Worm (Caenorhabditis elegans) whole organism, L1 larva: ENCODE data around the gene lex-1.

Experiments
- C16A3.4 ChIP-seq: fragments of 150-350 bp; optimal IDR thresholded peaks from 2 replicates; lab custom pipeline; 2014; ENCODE audit warnings: missing biosample characterization, missing genetic modification characterization
- F16B12.6 ChIP-seq: fragments of 150-350 bp; optimal IDR thresholded peaks from 2 replicates; lab custom pipeline; 2014; ENCODE audit warnings: missing biosample characterization, missing genetic modification characterization
- alr-1 ChIP-seq: fragments of 200-800 bp; sonication (Bioruptor generic); optimal IDR thresholded peaks from 2 replicates; lab custom pipeline; 2018; ENCODE audit warnings: borderline replicate concordance, mild to moderate bottlenecking, missing genetic modification characterization, missing compliant biosample characterization
- aly-2 ChIP-seq: fragments of 150-350 bp; optimal IDR thresholded peaks from 2 replicates; lab custom pipeline; 2014; ENCODE audit warnings: missing biosample characterization, missing genetic modification characterization
- ama-1 ChIP-seq: fragments of 150-350 bp; optimal IDR thresholded peaks from 2 replicates; lab custom pipeline; 2014
- blmp-1 ChIP-seq: fragments of 150-350 bp; optimal IDR thresholded peaks from 2 replicates; lab custom pipeline; 2014; ENCODE audit warnings: missing biosample characterization, missing genetic modification characterization
- ceh-82 ChIP-seq, 3 experiments: fragments of 150-350 bp in 1 of 3; sonication (generic microtip) in 2 of 3; optimal IDR thresholded peaks; 2 replicates each; lab custom pipeline; 2014 to 2017; ENCODE audit warnings: missing biosample characterization in 3 of 3, missing genetic modification characterization in 3 of 3
- ceh-90 ChIP-seq: sonication (generic microtip); optimal IDR thresholded peaks from 2 replicates; lab custom pipeline; 2016; ENCODE audit warnings: missing genetic modification characterization, missing compliant biosample characterization
- ces-1 ChIP-seq: fragments of 150-350 bp; optimal IDR thresholded peaks from 2 replicates; lab custom pipeline; 2014; ENCODE audit warnings: missing biosample characterization, missing genetic modification reagents, missing genetic modification characterization
- dpl-1 ChIP-seq, 3 experiments: fragments of 150-350 bp in 2 of 3; sonication (generic microtip) in 1 of 3; optimal IDR thresholded peaks; 2 replicates each; lab custom pipeline; 2014 to 2017; ENCODE audit warnings: missing biosample characterization in 3 of 3, missing genetic modification characterization in 3 of 3, missing genetic modification reagents in 3 of 3
- efl-1 ChIP-seq, 4 experiments: fragments of 150-350 bp; optimal IDR thresholded peaks in 3 of 4; peaks in 1 of 4; 1 replicate in 1 of 4; 2 replicates in 3 of 4; lab custom pipeline; 2014; ENCODE audit warnings: missing biosample characterization in 2 of 4, missing genetic modification characterization in 2 of 4, missing genetic modification reagents in 2 of 4
- ets-5 ChIP-seq: fragments of 200-800 bp; sonication (Bioruptor generic); IDR thresholded peaks from 2 replicates; pipeline ENCODE4 v1.3.6; 2022; ENCODE audit warnings: missing genetic modification characterization, missing compliant biosample characterization
- fkh-10 ChIP-seq: sonication (generic microtip); optimal IDR thresholded peaks from 2 replicates; lab custom pipeline; 2017; ENCODE audit warnings: missing biosample characterization, missing genetic modification reagents, missing genetic modification characterization
- fkh-4 ChIP-seq: sonication (generic microtip); optimal IDR thresholded peaks from 2 replicates; lab custom pipeline; 2016; ENCODE audit warnings: missing compliant biosample characterization, missing genetic modification characterization, borderline replicate concordance
- grh-1 ChIP-seq: fragments of 200-800 bp; sonication (Bioruptor generic); IDR thresholded peaks from 2 replicates; pipeline ENCODE4 v1.3.6; 2022; ENCODE audit warnings: missing genetic modification reagents, missing genetic modification characterization, missing compliant biosample characterization
- hlh-4 ChIP-seq: sonication (generic microtip); optimal IDR thresholded peaks from 2 replicates; lab custom pipeline; 2016; ENCODE audit warnings: mild to moderate bottlenecking, missing genetic modification characterization, missing compliant biosample characterization
- hpl-2 ChIP-seq: fragments of 150-350 bp; optimal IDR thresholded peaks from 2 replicates; lab custom pipeline; 2014; ENCODE audit warnings: missing biosample characterization, missing genetic modification reagents, missing genetic modification characterization
- irx-1 ChIP-seq: sonication (generic microtip); optimal IDR thresholded peaks from 2 replicates; lab custom pipeline; 2016; ENCODE audit warnings: missing genetic modification characterization, missing compliant biosample characterization
- lin-15B ChIP-seq: fragments of 150-350 bp; sonication (generic microtip); optimal IDR thresholded peaks from 3 replicates; lab custom pipeline; 2014; ENCODE audit warnings: missing biosample characterization, missing genetic modification characterization
- lin-35 ChIP-seq, 2 experiments: fragments of 150-350 bp; optimal IDR thresholded peaks; 2 replicates each; lab custom pipeline; 2014; ENCODE audit warnings: missing biosample characterization in 2 of 2, missing genetic modification characterization in 2 of 2, missing genetic modification reagents in 2 of 2
- lsy-2 ChIP-seq, 2 experiments: fragments of 150-350 bp; optimal IDR thresholded peaks; 2 replicates each; lab custom pipeline; 2014; ENCODE audit warnings: missing biosample characterization in 2 of 2, missing genetic modification characterization in 2 of 2
- mab-9 ChIP-seq: fragments of 200-800 bp; sonication (Bioruptor generic); IDR thresholded peaks from 2 replicates; pipeline ENCODE4 v1.3.6; 2022; ENCODE audit warnings: missing genetic modification reagents, missing genetic modification characterization, missing compliant biosample characterization
- mef-2 ChIP-seq: fragments of 150-350 bp; optimal IDR thresholded peaks from 2 replicates; lab custom pipeline; 2014; ENCODE audit warnings: missing biosample characterization, missing genetic modification characterization
- mep-1 ChIP-seq: fragments of 150-350 bp; optimal IDR thresholded peaks from 2 replicates; lab custom pipeline; 2014; ENCODE audit warnings: missing biosample characterization, missing genetic modification characterization
- nhr-11 ChIP-seq: fragments of 150-350 bp; optimal IDR thresholded peaks from 2 replicates; lab custom pipeline; 2014; ENCODE audit warnings: missing biosample characterization, missing genetic modification characterization
- nhr-12 ChIP-seq: sonication (generic microtip); optimal IDR thresholded peaks from 2 replicates; lab custom pipeline; 2017; ENCODE audit warnings: missing biosample characterization, missing genetic modification characterization
- nhr-28 ChIP-seq: fragments of 150-350 bp; optimal IDR thresholded peaks from 2 replicates; lab custom pipeline; 2014; ENCODE audit warnings: missing biosample characterization, missing genetic modification characterization
- nhr-47 ChIP-seq: sonication (generic microtip); optimal IDR thresholded peaks from 2 replicates; lab custom pipeline; 2016; ENCODE audit warnings: mild to moderate bottlenecking, missing genetic modification characterization, moderate library complexity, missing compliant biosample characterization
- nhr-76 ChIP-seq: sonication (generic microtip); optimal IDR thresholded peaks from 2 replicates; lab custom pipeline; 2017; ENCODE audit warnings: missing biosample characterization, missing genetic modification characterization
- nhr-85 ChIP-seq: sonication (generic microtip); peaks from one replicate; lab custom pipeline; 2016; ENCODE audit warnings: missing genetic modification characterization, inconsistent platforms, missing compliant biosample characterization
- pag-3 ChIP-seq: sonication (generic microtip); optimal IDR thresholded peaks from 2 replicates; lab custom pipeline; 2017; ENCODE audit warnings: missing genetic modification characterization, mild to moderate bottlenecking, missing compliant biosample characterization, antibody characterized with exemption, borderline replicate concordance; ENCODE audit not compliant: insufficient read depth
- pqm-1 ChIP-seq: sonication (generic microtip); optimal IDR thresholded peaks from 3 replicates; lab custom pipeline; 2017; ENCODE audit warnings: missing biosample characterization, missing genetic modification characterization
- snu-23 ChIP-seq: sonication (generic microtip); optimal IDR thresholded peaks from 2 replicates; lab custom pipeline; 2016; ENCODE audit warnings: missing genetic modification characterization, missing compliant biosample characterization
- sox-4 ChIP-seq: sonication (generic microtip); optimal IDR thresholded peaks from 2 replicates; lab custom pipeline; 2016; ENCODE audit warnings: missing genetic modification characterization, missing compliant biosample characterization
- tbx-2 ChIP-seq: sonication (generic microtip); optimal IDR thresholded peaks from 2 replicates; lab custom pipeline; 2016; ENCODE audit warnings: missing genetic modification characterization, missing compliant biosample characterization
- tlp-1 ChIP-seq: fragments of 150-350 bp; optimal IDR thresholded peaks from 2 replicates; lab custom pipeline; 2014; ENCODE audit warnings: missing biosample characterization, missing genetic modification characterization
- unc-30 ChIP-seq: sonication (generic microtip); optimal IDR thresholded peaks from 2 replicates; lab custom pipeline; 2017; ENCODE audit warnings: missing biosample characterization, missing genetic modification characterization
- unc-98 ChIP-seq: fragments of 200-800 bp; sonication (Bioruptor generic); IDR thresholded peaks from 2 replicates; pipeline ENCODE4 v1.3.6; 2022; ENCODE audit warnings: missing genetic modification characterization, missing compliant biosample characterization
- vab-15 ChIP-seq: sonication (generic microtip); optimal IDR thresholded peaks from 2 replicates; lab custom pipeline; 2017; ENCODE audit warnings: missing genotype, mild to moderate bottlenecking, missing genetic modification characterization, missing compliant biosample characterization

Gene lex-1

ce11 chrIV:12122874-12123664 lies 43.8 kb downstream of the lex-1 start, which contains the start of gene aly-3:
Gene aly-3, plus strand, starts transcription at chrIV:12123282.
- TF ChIP-seq ceh-82 (tag; optimal IDR thresholded peaks at IDR 0.05; lab: Kevin White, UChicago) (peak in 1 of 3 experiments; percentile 29), mab-9 (GFP tag; lab: Robert Waterston, UW) (no peak), hlh-4 (tag; lab: Kevin White, UChicago) (no peak), aly-2 (tag; lab: Kevin White, UChicago) (no peak), lin-15B (tag; lab: Kevin White, UChicago) (peak; percentile 6), nhr-76 (tag; lab: Kevin White, UChicago) (no peak), efl-1 (optimal IDR thresholded peaks at IDR 0.05; lab: Kevin White, UChicago) (peak in 1 of 2 experiments; percentile 7), efl-1 (GFP tag; optimal IDR thresholded peaks at IDR 0.05 in 1 of 2; lab: Kevin White, UChicago) (peak in 1 of 2 experiments; percentile 35), irx-1 (tag; lab: Kevin White, UChicago) (no peak), fkh-4 (no peak), nhr-47 (tag; lab: Kevin White, UChicago) (peak; percentile 8), ama-1 (lab: Kevin White, UChicago) (peak; percentile 21), hpl-2 (GFP tag; lab: Kevin White, UChicago) (no peak), mep-1 (tag; lab: Kevin White, UChicago) (peak; percentile 13), tbx-2 (tag; lab: Kevin White, UChicago) (no peak), blmp-1 (tag; lab: Kevin White, UChicago) (peak; percentile 19), nhr-12 (tag; lab: Kevin White, UChicago) (no peak), fkh-10 (GFP tag; lab: Kevin White, UChicago) (no peak), grh-1 (GFP tag; lab: Robert Waterston, UW) (no peak), vab-15 (no peak), ceh-90 (no peak), lin-35 (GFP tag; optimal IDR thresholded peaks at IDR 0.05; lab: Kevin White, UChicago) (peak; percentile 21 to 54), lsy-2 (tag; optimal IDR thresholded peaks at IDR 0.05; lab: Kevin White, UChicago) (peak; percentile 8 to 54), nhr-11 (tag; lab: Kevin White, UChicago) (no peak), F16B12.6 (no peak), snu-23 (GFP tag; lab: Kevin White, UChicago) (peak; percentile 22)
- TF ChIP-seq, all 84 proteins: peak for 10

ce11 chrIV:12124314-12125084 lies 45.2 kb downstream of the lex-1 start, which contains the start of gene dhhc-6:
Gene dhhc-6, plus strand, starts transcription at chrIV:12124952.
- TF ChIP-seq nhr-85 (tag; lab: Kevin White, UChicago) (no peak), nhr-28 (no peak), ces-1 (GFP tag; lab: Kevin White, UChicago) (no peak), hpl-2 (GFP tag; lab: Kevin White, UChicago) (no peak), ets-5 (GFP tag; lab: Robert Waterston, UW) (no peak), pag-3 (tag; lab: Kevin White, UChicago) (no peak), tlp-1 (tag; lab: Kevin White, UChicago) (no peak), lsy-2 (tag; optimal IDR thresholded peaks at IDR 0.05; lab: Kevin White, UChicago) (no peak), dpl-1 (GFP tag; optimal IDR thresholded peaks at IDR 0.05; lab: Kevin White, UChicago) (no peak), pqm-1 (tag; lab: Kevin White, UChicago) (no peak), sox-4 (no peak), alr-1 (no peak), C16A3.4 (tag; lab: Kevin White, UChicago) (no peak), unc-98 (no peak), mef-2 (tag; lab: Kevin White, UChicago) (no peak), irx-1 (tag; lab: Kevin White, UChicago) (no peak), unc-30 (no peak), nhr-12 (tag; lab: Kevin White, UChicago) (no peak), ceh-90 (no peak)
